Worm (Caenorhabditis elegans) whole organism, L2 larva: ENCODE results near the gene sms-2.

Experiments used
- F13H6.1 ChIP-seq: sonication (generic microtip); optimal IDR thresholded peaks from 2 replicates; lab custom pipeline; 2016; ENCODE audit warnings: missing genetic modification characterization, missing compliant biosample characterization
- R02D3.7 ChIP-seq: fragments of 150-350 bp; optimal IDR thresholded peaks from 2 replicates; lab custom pipeline; 2014; ENCODE audit warnings: missing biosample characterization, missing genetic modification characterization
- Y55F3AM.14 ChIP-seq: fragments of 200-800 bp; sonication (Bioruptor generic); optimal IDR thresholded peaks from 2 replicates; lab custom pipeline; 2018; ENCODE audit warnings: mild to moderate bottlenecking, missing genetic modification characterization, missing compliant biosample characterization
- ZK546.5 ChIP-seq: sonication (generic microtip); optimal IDR thresholded peaks from 2 replicates; lab custom pipeline; 2017; ENCODE audit warnings: missing biosample characterization, missing genetic modification characterization
- alr-1 ChIP-seq: fragments of 150-350 bp; optimal IDR thresholded peaks from 2 replicates; lab custom pipeline; 2014; ENCODE audit warnings: missing biosample characterization, missing genetic modification characterization
- aly-2 ChIP-seq: fragments of 150-350 bp; optimal IDR thresholded peaks from 2 replicates; lab custom pipeline; 2014; ENCODE audit warnings: missing biosample characterization, missing genetic modification characterization
- ama-1 ChIP-seq: fragments of 150-350 bp; optimal IDR thresholded peaks from 2 replicates; lab custom pipeline; 2018; ENCODE audit warnings: inconsistent platforms
- blmp-1 ChIP-seq: sonication (generic microtip); optimal IDR thresholded peaks from 2 replicates; lab custom pipeline; 2017; ENCODE audit warnings: missing genetic modification characterization, mild to moderate bottlenecking, missing compliant biosample characterization, antibody characterized with exemption, moderate library complexity; ENCODE audit not compliant: insufficient read depth
- ceh-16 ChIP-seq: fragments of 150-350 bp; optimal IDR thresholded peaks from 2 replicates; lab custom pipeline; 2014; ENCODE audit warnings: missing biosample characterization, missing genetic modification characterization
- crh-2 ChIP-seq: sonication (generic microtip); optimal IDR thresholded peaks from 2 replicates; lab custom pipeline; 2017; ENCODE audit warnings: missing biosample characterization, missing genetic modification characterization
- dmd-4 ChIP-seq: sonication (generic microtip); optimal IDR thresholded peaks from 2 replicates; lab custom pipeline; 2017; ENCODE audit warnings: missing biosample characterization, missing genetic modification characterization
- elt-1 ChIP-seq: fragments of 150-350 bp; optimal IDR thresholded peaks from 2 replicates; lab custom pipeline; 2014; ENCODE audit warnings: missing biosample characterization, missing genetic modification characterization
- elt-3 ChIP-seq: sonication (generic microtip); optimal IDR thresholded peaks from 2 replicates; lab custom pipeline; 2017; ENCODE audit warnings: missing biosample characterization, missing genetic modification characterization
- fos-1 ChIP-seq: fragments of 150-350 bp; optimal IDR thresholded peaks from 2 replicates; lab custom pipeline; 2014; ENCODE audit warnings: missing biosample characterization, missing genetic modification characterization
- lin-11 ChIP-seq: fragments of 150-350 bp; sonication (generic microtip); optimal IDR thresholded peaks from 2 replicates; lab custom pipeline; 2014; ENCODE audit warnings: missing biosample characterization, missing genetic modification characterization, inconsistent platforms, mixed read lengths
- lin-13 ChIP-seq: fragments of 150-350 bp; optimal IDR thresholded peaks from 2 replicates; lab custom pipeline; 2014; ENCODE audit warnings: missing biosample characterization, missing genetic modification reagents, missing genetic modification characterization
- lin-39 ChIP-seq: fragments of 150-350 bp; optimal IDR thresholded peaks from 2 replicates; lab custom pipeline; 2014; ENCODE audit warnings: missing biosample characterization, missing genetic modification reagents, missing genetic modification characterization
- lsy-2 ChIP-seq, 2 experiments: fragments of 150-350 bp in 1 of 2; sonication (generic microtip) in 1 of 2; optimal IDR thresholded peaks; 2 replicates each; lab custom pipeline; 2014 to 2017; ENCODE audit warnings: missing biosample characterization in 2 of 2, missing genetic modification characterization in 2 of 2
- mbf-1 ChIP-seq: sonication (generic microtip); optimal IDR thresholded peaks from 2 replicates; lab custom pipeline; 2017; ENCODE audit warnings: missing biosample characterization, missing genetic modification characterization
- mdl-1 ChIP-seq, 2 experiments: fragments of 150-350 bp in 1 of 2; sonication (generic microtip) in 1 of 2; optimal IDR thresholded peaks; 2 replicates each; lab custom pipeline; 2017; ENCODE audit warnings: missing biosample characterization in 2 of 2, missing genetic modification characterization in 2 of 2
- nhr-10 ChIP-seq: sonication (generic microtip); optimal IDR thresholded peaks from 2 replicates; lab custom pipeline; 2017; ENCODE audit warnings: missing biosample characterization, missing genetic modification characterization
- nhr-11 ChIP-seq: fragments of 150-350 bp; optimal IDR thresholded peaks from 2 replicates; lab custom pipeline; 2014; ENCODE audit warnings: missing biosample characterization, missing genetic modification characterization
- nhr-12 ChIP-seq: fragments of 150-350 bp; optimal IDR thresholded peaks from 2 replicates; lab custom pipeline; 2014; ENCODE audit warnings: missing biosample characterization, missing genetic modification characterization
- nhr-129 ChIP-seq: fragments of 150-350 bp; optimal IDR thresholded peaks from 2 replicates; lab custom pipeline; 2014; ENCODE audit warnings: missing biosample characterization, missing genetic modification characterization
- nhr-21 ChIP-seq: fragments of 150-350 bp; optimal IDR thresholded peaks from 2 replicates; lab custom pipeline; 2014; ENCODE audit warnings: missing biosample characterization, missing genetic modification characterization
- nhr-23 ChIP-seq: fragments of 150-350 bp; optimal IDR thresholded peaks from 2 replicates; lab custom pipeline; 2014; ENCODE audit warnings: missing biosample characterization, missing genetic modification reagents, missing genetic modification characterization
- nhr-237 ChIP-seq: fragments of 150-350 bp; optimal IDR thresholded peaks from 2 replicates; lab custom pipeline; 2014; ENCODE audit warnings: missing biosample characterization, missing genetic modification characterization
- nhr-25 ChIP-seq: fragments of 150-350 bp; sonication (generic microtip); optimal IDR thresholded peaks from 3 replicates; lab custom pipeline; 2014; ENCODE audit warnings: missing biosample characterization, missing genetic modification characterization
- nhr-6 ChIP-seq: fragments of 150-350 bp; optimal IDR thresholded peaks from 2 replicates; lab custom pipeline; 2014; ENCODE audit warnings: missing biosample characterization, missing genetic modification characterization
- nhr-77 ChIP-seq: fragments of 150-350 bp; optimal IDR thresholded peaks from 2 replicates; lab custom pipeline; 2014; ENCODE audit warnings: missing biosample characterization, missing genetic modification characterization
- sem-4 ChIP-seq: fragments of 150-350 bp; optimal IDR thresholded peaks from 2 replicates; lab custom pipeline; 2014; ENCODE audit warnings: missing biosample characterization, missing genetic modification reagents, missing genetic modification characterization
- skn-1 ChIP-seq: sonication (generic microtip); optimal IDR thresholded peaks from 2 replicates; lab custom pipeline; 2017; ENCODE audit warnings: missing biosample characterization, missing genetic modification characterization
- sma-3 ChIP-seq: sonication (generic microtip); optimal IDR thresholded peaks from 2 replicates; lab custom pipeline; 2016; ENCODE audit warnings: missing genetic modification reagents, missing genetic modification characterization, missing compliant biosample characterization
- sma-9 ChIP-seq, 2 experiments: fragments of 150-350 bp in 1 of 2; sonication (generic microtip) in 1 of 2; optimal IDR thresholded peaks; 2 replicates each; lab custom pipeline; 2014 to 2016; ENCODE audit warnings: missing genetic modification characterization in 2 of 2, mild to moderate bottlenecking in 1 of 2, missing biosample characterization in 1 of 2, missing compliant biosample characterization in 1 of 2, missing genetic modification reagents in 1 of 2, moderate library complexity in 1 of 2
- snpc-4 ChIP-seq: fragments of 150-350 bp; optimal IDR thresholded peaks from 2 replicates; lab custom pipeline; 2014; ENCODE audit warnings: missing biosample characterization, missing genetic modification characterization
- unc-55 ChIP-seq: fragments of 150-350 bp; sonication (generic microtip); optimal IDR thresholded peaks from 3 replicates; lab custom pipeline; 2014; ENCODE audit warnings: missing biosample characterization, missing genetic modification reagents, missing genetic modification characterization
- unc-62 ChIP-seq: fragments of 150-350 bp; optimal IDR thresholded peaks from 2 replicates; lab custom pipeline; 2014; ENCODE audit warnings: missing biosample characterization, missing genetic modification reagents, missing genetic modification characterization
- zag-1 ChIP-seq: fragments of 150-350 bp; optimal IDR thresholded peaks from 2 replicates; lab custom pipeline; 2014; ENCODE audit warnings: missing biosample characterization, missing genetic modification characterization
- ztf-1 ChIP-seq: fragments of 200-800 bp; sonication (Bioruptor generic); conservative IDR thresholded peaks from 2 replicates; pipeline ENCODE4 v1.3.6; 2022; ENCODE audit warnings: missing genetic modification characterization, missing compliant biosample characterization
- ztf-11 ChIP-seq: sonication (generic microtip); optimal IDR thresholded peaks from 2 replicates; lab custom pipeline; 2017; ENCODE audit warnings: missing biosample characterization, missing genetic modification characterization
- ztf-4 ChIP-seq: fragments of 150-350 bp; optimal IDR thresholded peaks from 2 replicates; lab custom pipeline; 2014; ENCODE audit warnings: missing biosample characterization, missing genetic modification characterization

sms-2 gene

DNA sequence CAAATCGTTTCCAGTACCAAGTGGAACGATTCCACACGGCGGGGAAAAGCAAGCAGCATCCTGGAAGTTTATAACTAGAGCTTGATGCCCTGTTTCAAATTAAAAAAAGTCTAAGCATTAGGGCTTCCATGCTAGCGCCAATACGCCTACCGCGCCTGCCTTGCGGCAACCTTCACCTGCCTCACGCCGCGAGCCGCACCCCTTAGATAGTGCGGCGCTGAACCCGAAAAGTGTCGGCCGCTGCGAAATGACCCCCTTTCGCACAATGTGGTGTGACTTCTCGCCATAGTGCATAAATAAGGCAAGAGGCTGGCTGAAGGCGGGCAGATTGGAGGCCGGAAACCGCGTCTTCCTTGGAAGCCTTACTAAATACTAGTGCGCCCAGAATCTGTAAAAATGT, 37.8 kb upstream of the sms-2 start:
- no peak for TF ChIP-seq nhr-237 (tag; lab: Kevin White, UChicago)
- peak; percentile 84 for TF ChIP-seq snpc-4 (tag; lab: Kevin White, UChicago)

- TF ChIP-seq F13H6.1 (tag; lab: Kevin White, UChicago) (no peak), R02D3.7 (tag; lab: Kevin White, UChicago) (no peak), lin-13 (GFP tag; lab: Kevin White, UChicago) (no peak), snpc-4 (tag; lab: Kevin White, UChicago) (no peak), lsy-2 (tag; optimal IDR thresholded peaks at IDR 0.05; lab: Kevin White, UChicago) (no peak), nhr-25 (tag; lab: Kevin White, UChicago) (no peak), zag-1 (tag; lab: Kevin White, UChicago) (no peak)
These were observed 33.9 kb upstream of the sms-2 start for ce11 chrX:982598-982997.

- TF ChIP-seq nhr-21 (tag; lab: Kevin White, UChicago) = peak; percentile 61
- TF ChIP-seq ceh-16 (tag; lab: Kevin White, UChicago) = peak; percentile 36
- TF ChIP-seq lsy-2 (tag; optimal IDR thresholded peaks at IDR 0.05; lab: Kevin White, UChicago) = peak in 1 of 2 experiments; percentile 7
- TF ChIP-seq ztf-11 (tag; lab: Kevin White, UChicago) = no peak
- TF ChIP-seq sma-3 = peak; percentile 7
- no peak for TF ChIP-seq lin-39 (tag; lab: Kevin White, UChicago)
- peak; percentile 47 for TF ChIP-seq fos-1
- TF ChIP-seq blmp-1 (tag; lab: Kevin White, UChicago) = peak; percentile 68
- no peak for TF ChIP-seq snpc-4 (tag; lab: Kevin White, UChicago)
- peak; percentile 35 for TF ChIP-seq nhr-129 (tag; lab: Kevin White, UChicago)
- TF ChIP-seq nhr-25 (tag; lab: Kevin White, UChicago) = peak; percentile 52
- no peak for TF ChIP-seq ZK546.5 (tag; lab: Kevin White, UChicago)
These were observed 31.7 kb upstream of the sms-2 start, which contains the start of gene C44C1.1 for ce11 chrX:980252-981009. C44C1.1 (plus strand) TSS chrX:980776.

DNA sequence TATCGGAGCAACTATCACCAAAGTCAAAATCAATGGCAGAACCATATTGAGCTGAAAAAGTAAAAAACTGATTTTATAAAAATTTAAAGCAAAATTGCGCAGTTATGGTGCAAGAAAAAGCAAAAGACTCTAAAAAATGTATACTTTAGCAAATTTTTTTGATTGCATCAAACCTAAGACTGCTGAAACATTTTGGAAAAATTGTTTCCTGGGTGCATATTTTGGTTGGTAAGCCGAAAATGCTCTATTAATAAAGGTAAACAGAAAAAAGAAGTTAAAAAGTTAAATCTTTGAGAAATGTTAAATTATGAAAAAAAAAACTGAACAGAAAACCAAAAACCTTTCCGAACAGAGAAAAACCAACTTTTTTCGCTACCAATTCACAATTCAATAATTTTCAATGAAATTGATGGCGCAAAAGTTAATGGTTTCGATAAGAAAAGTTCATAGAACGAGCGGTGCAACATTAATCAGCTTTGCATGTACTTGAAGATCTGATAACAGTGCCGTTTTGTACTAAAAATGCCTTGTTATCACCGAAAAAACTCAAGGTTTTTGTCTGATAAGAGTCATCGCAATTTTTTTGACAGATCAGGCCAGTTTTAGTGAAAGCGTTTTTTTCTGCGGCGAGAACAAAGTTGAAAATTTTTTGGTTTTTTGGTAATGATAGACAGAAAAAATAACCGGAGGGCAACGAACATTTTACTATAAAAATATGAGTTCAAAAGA, 29.4 kb upstream of the sms-2 start, which contains the start of gene abhd-3.2:
Gene abhd-3.2 (minus strand): TSS at position 51 of the 729 bp plus-strand sequence.
- TF ChIP-seq elt-1 (no peak), dmd-4 (tag; lab: Kevin White, UChicago) (no peak), sem-4 (tag; lab: Kevin White, UChicago) (no peak), lin-11 (tag; lab: Kevin White, UChicago) (no peak), crh-2 (tag; lab: Kevin White, UChicago) (peak; percentile 75), sma-3 (peak; percentile 51), ama-1 (no peak), ZK546.5 (tag; lab: Kevin White, UChicago) (no peak), lsy-2 (tag; optimal IDR thresholded peaks at IDR 0.05; lab: Kevin White, UChicago) (no peak), R02D3.7 (tag; lab: Kevin White, UChicago) (no peak), nhr-10 (tag; lab: Kevin White, UChicago) (no peak), nhr-23 (tag; lab: Kevin White, UChicago) (no peak), lin-39 (tag; lab: Kevin White, UChicago) (no peak), lin-13 (GFP tag; lab: Kevin White, UChicago) (no peak), unc-55 (GFP tag; lab: Kevin White, UChicago) (no peak), sma-9 (GFP tag; optimal IDR thresholded peaks at IDR 0.05; lab: Kevin White, UChicago) (peak; percentile 90), sma-9 (tag; optimal IDR thresholded peaks at IDR 0.05; lab: Kevin White, UChicago) (no peak), nhr-237 (tag; lab: Kevin White, UChicago) (no peak), ztf-1 (GFP tag; lab: Robert Waterston, UW) (no peak), skn-1 (tag; lab: Kevin White, UChicago) (no peak), ztf-11 (tag; lab: Kevin White, UChicago) (no peak), ceh-16 (tag; lab: Kevin White, UChicago) (no peak), nhr-12 (tag; lab: Kevin White, UChicago) (no peak), unc-62 (GFP tag; lab: Kevin White, UChicago) (no peak), nhr-11 (tag; lab: Kevin White, UChicago) (no peak), nhr-6 (tag; lab: Kevin White, UChicago) (no peak), snpc-4 (tag; lab: Kevin White, UChicago) (no peak), blmp-1 (tag; lab: Kevin White, UChicago) (peak; percentile 56), nhr-77 (tag; lab: Kevin White, UChicago) (no peak), alr-1 (tag; lab: Kevin White, UChicago) (no peak), mdl-1 (tag; optimal IDR thresholded peaks at IDR 0.05; lab: Kevin White, UChicago) (peak in 1 of 2 experiments; percentile 11), nhr-129 (tag; lab: Kevin White, UChicago) (peak; percentile 15), aly-2 (tag; lab: Kevin White, UChicago) (no peak), mbf-1 (tag; lab: Kevin White, UChicago) (no peak), Y55F3AM.14 (no peak), elt-3 (tag; lab: Kevin White, UChicago) (no peak), nhr-25 (tag; lab: Kevin White, UChicago) (no peak), fos-1 (peak; percentile 99), ztf-4 (tag; lab: Kevin White, UChicago) (no peak)
